Worm (Caenorhabditis elegans) whole organism, L3 larva: ENCODE measurements around the gene ugt-11.
A peak's percentile ranks its signal among the peaks of the same experiment; 100 is the strongest.

ENCODE experiments used
- ZK546.5 ChIP-seq: sonication (generic microtip); optimal IDR thresholded peaks from 2 replicates; lab custom pipeline; 2017; ENCODE audit warnings: missing biosample characterization, missing genetic modification characterization
- aly-2 ChIP-seq: fragments of 150-350 bp; optimal IDR thresholded peaks from 2 replicates; lab custom pipeline; 2014; ENCODE audit warnings: missing biosample characterization, missing genetic modification characterization
- ama-1 ChIP-seq: fragments of 150-350 bp; optimal IDR thresholded peaks from 2 replicates; lab custom pipeline; 2018
- ceh-28 ChIP-seq: fragments of 150-350 bp; optimal IDR thresholded peaks from 2 replicates; lab custom pipeline; 2014; ENCODE audit warnings: missing biosample characterization, missing genetic modification reagents, missing genetic modification characterization
- ceh-82 ChIP-seq: fragments of 150-350 bp; optimal IDR thresholded peaks from 2 replicates; lab custom pipeline; 2014; ENCODE audit warnings: missing biosample characterization, missing genetic modification characterization
- egl-5 ChIP-seq: fragments of 150-350 bp; optimal IDR thresholded peaks from 2 replicates; lab custom pipeline; 2017; ENCODE audit warnings: missing biosample characterization, missing genetic modification reagents, missing genetic modification characterization, inconsistent platforms
- elt-1 ChIP-seq: fragments of 150-350 bp; optimal IDR thresholded peaks from 2 replicates; lab custom pipeline; 2014; ENCODE audit warnings: missing biosample characterization, missing genetic modification characterization
- elt-2 ChIP-seq: sonication (generic microtip); optimal IDR thresholded peaks from 2 replicates; lab custom pipeline; 2016; ENCODE audit warnings: missing genetic modification reagents, mild to moderate bottlenecking, missing genetic modification characterization, missing compliant biosample characterization
- elt-3 ChIP-seq, 3 experiments: fragments of 150-350 bp in 1 of 3; sonication (generic microtip) in 2 of 3; optimal IDR thresholded peaks; 2 replicates in 2 of 3; 4 replicates in 1 of 3; lab custom pipeline; 2014 to 2017; ENCODE audit warnings: missing biosample characterization in 3 of 3, missing genetic modification characterization in 3 of 3
- eor-1 ChIP-seq, 2 experiments: fragments of 150-350 bp; optimal IDR thresholded peaks; 2 replicates each; lab custom pipeline; 2014 to 2018; ENCODE audit warnings: missing biosample characterization in 2 of 2, missing genetic modification characterization in 2 of 2
- fos-1 ChIP-seq: fragments of 150-350 bp; optimal IDR thresholded peaks from 2 replicates; lab custom pipeline; 2014; ENCODE audit warnings: missing biosample characterization, missing genetic modification characterization
- hmg-11 ChIP-seq: sonication (generic microtip); optimal IDR thresholded peaks from 2 replicates; lab custom pipeline; 2016; ENCODE audit warnings: missing genetic modification characterization, missing compliant biosample characterization
- jun-1 ChIP-seq: fragments of 150-350 bp; optimal IDR thresholded peaks from 2 replicates; lab custom pipeline; 2014; ENCODE audit warnings: missing biosample characterization, missing genetic modification reagents, missing genetic modification characterization
- mdl-1 ChIP-seq: fragments of 150-350 bp; optimal IDR thresholded peaks from 2 replicates; lab custom pipeline; 2014; ENCODE audit warnings: missing biosample characterization, missing genetic modification characterization
- nfya-1 ChIP-seq: sonication (generic microtip); optimal IDR thresholded peaks from 2 replicates; lab custom pipeline; 2017; ENCODE audit warnings: missing genetic modification characterization, mild to moderate bottlenecking, missing compliant biosample characterization, antibody characterized with exemption, moderate library complexity; ENCODE audit not compliant: insufficient read depth
- nhr-11 ChIP-seq: fragments of 150-350 bp; optimal IDR thresholded peaks from 2 replicates; lab custom pipeline; 2014; ENCODE audit warnings: missing biosample characterization, missing genetic modification characterization
- nhr-23 ChIP-seq: fragments of 150-350 bp; optimal IDR thresholded peaks from 2 replicates; lab custom pipeline; 2014; ENCODE audit warnings: missing biosample characterization, missing genetic modification reagents, missing genetic modification characterization
- nhr-25 ChIP-seq: sonication (generic microtip); optimal IDR thresholded peaks from 2 replicates; lab custom pipeline; 2017; ENCODE audit warnings: missing biosample characterization, missing genetic modification characterization
- nhr-28 ChIP-seq: fragments of 150-350 bp; optimal IDR thresholded peaks from 2 replicates; lab custom pipeline; 2014; ENCODE audit warnings: missing biosample characterization, missing genetic modification characterization
- nhr-43 ChIP-seq: sonication (generic microtip); optimal IDR thresholded peaks from 2 replicates; lab custom pipeline; 2016; ENCODE audit warnings: mild to moderate bottlenecking, missing genetic modification characterization, missing compliant biosample characterization; ENCODE audit not compliant: poor library complexity, severe bottlenecking
- nhr-76 ChIP-seq: fragments of 150-350 bp; sonication (generic microtip); optimal IDR thresholded peaks from 5 replicates; lab custom pipeline; 2014; ENCODE audit warnings: missing biosample characterization, missing genetic modification characterization
- nhr-77 ChIP-seq: fragments of 150-350 bp; optimal IDR thresholded peaks from 2 replicates; lab custom pipeline; 2014; ENCODE audit warnings: missing biosample characterization, missing genetic modification characterization
- pha-4 ChIP-seq: fragments of 150-350 bp; optimal IDR thresholded peaks from 2 replicates; lab custom pipeline; 2014; ENCODE audit warnings: missing biosample characterization, missing genetic modification reagents, missing genetic modification characterization
- pqm-1 ChIP-seq: fragments of 150-350 bp; optimal IDR thresholded peaks from 2 replicates; lab custom pipeline; 2017; ENCODE audit warnings: missing biosample characterization, missing genetic modification characterization, inconsistent platforms
- snpc-4 ChIP-seq: fragments of 150-350 bp; optimal IDR thresholded peaks from 2 replicates; lab custom pipeline; 2014; ENCODE audit warnings: missing biosample characterization, missing genetic modification characterization
- unc-39 ChIP-seq: sonication (generic microtip); optimal IDR thresholded peaks from 4 replicates; lab custom pipeline; 2017; ENCODE audit warnings: missing biosample characterization, missing genetic modification characterization
- zag-1 ChIP-seq: fragments of 150-350 bp; optimal IDR thresholded peaks from 2 replicates; lab custom pipeline; 2014; ENCODE audit warnings: missing biosample characterization, missing genetic modification characterization
- ztf-11 ChIP-seq: fragments of 150-350 bp; optimal IDR thresholded peaks from 2 replicates; lab custom pipeline; 2014; ENCODE audit warnings: missing biosample characterization, missing genetic modification characterization
- ztf-4 ChIP-seq: fragments of 150-350 bp; optimal IDR thresholded peaks from 2 replicates; lab custom pipeline; 2014; ENCODE audit warnings: missing biosample characterization, missing genetic modification characterization

Gene ugt-11

ce11 chrV:4894971-4895370 lies at the start of gene ugt-11:
Gene ugt-11, minus strand, starts transcription at chrV:4895071.
- TF ChIP-seq mdl-1 (no peak), nfya-1 (no peak), fos-1 (no peak), nhr-43 (tag; lab: Kevin White, UChicago) (no peak), ZK546.5 (tag; lab: Kevin White, UChicago) (no peak), hmg-11 (tag; lab: Kevin White, UChicago) (no peak), nhr-23 (tag; lab: Kevin White, UChicago) (no peak)

- TF ChIP-seq pqm-1 (tag; lab: Kevin White, UChicago) (no peak), jun-1 (no peak), nhr-77 (tag; lab: Kevin White, UChicago) (no peak), snpc-4 (tag; lab: Kevin White, UChicago) (no peak), nhr-25 (tag; lab: Kevin White, UChicago) (no peak), ceh-28 (no peak), pha-4 (no peak)
Observed at ce11 chrV:4944219-4944618, 49.3 kb upstream of the ugt-11 start, which contains the start of gene str-211. Gene str-211, minus strand, starts transcription at chrV:4944319.

ce11 chrV:4937337-4937736 lies 42.5 kb upstream of the ugt-11 start:
- TF ChIP-seq nhr-77 (tag; lab: Kevin White, UChicago), result no peak
- no peak for TF ChIP-seq nhr-23 (tag; lab: Kevin White, UChicago)
- TF ChIP-seq nhr-28 (tag; lab: Kevin White, UChicago), result no peak
- no peak for TF ChIP-seq elt-3 (tag; optimal IDR thresholded peaks at IDR 0.05; lab: Kevin White, UChicago)
- TF ChIP-seq nhr-25 (tag; lab: Kevin White, UChicago), result no peak

DNA sequence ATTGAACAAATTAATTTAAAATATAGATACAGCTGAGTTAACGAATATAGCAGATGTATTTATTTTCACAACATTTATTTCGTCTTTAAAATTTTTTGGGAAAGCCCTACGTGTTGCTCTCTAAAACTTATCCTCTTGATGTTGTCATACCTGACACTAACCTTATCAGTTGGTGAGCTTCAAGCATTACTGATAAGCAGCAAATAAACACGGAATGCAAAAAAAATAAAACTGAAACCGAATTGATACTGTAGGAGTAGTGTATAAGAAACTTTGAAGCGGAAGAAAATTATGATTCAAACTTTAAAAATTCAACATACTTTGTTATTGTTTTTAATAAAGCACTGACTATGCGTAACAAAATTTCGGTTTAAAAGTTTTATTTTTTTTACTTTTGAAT lies 40.2 kb upstream of the ugt-11 start:
- peak; percentile 51 for TF ChIP-seq pqm-1 (tag; lab: Kevin White, UChicago)
- TF ChIP-seq ZK546.5 (tag; lab: Kevin White, UChicago), result no peak
- TF ChIP-seq elt-2, result peak; percentile 37
- TF ChIP-seq nhr-23 (tag; lab: Kevin White, UChicago), result no peak
- no peak for TF ChIP-seq zag-1 (tag; lab: Kevin White, UChicago)

DNA sequence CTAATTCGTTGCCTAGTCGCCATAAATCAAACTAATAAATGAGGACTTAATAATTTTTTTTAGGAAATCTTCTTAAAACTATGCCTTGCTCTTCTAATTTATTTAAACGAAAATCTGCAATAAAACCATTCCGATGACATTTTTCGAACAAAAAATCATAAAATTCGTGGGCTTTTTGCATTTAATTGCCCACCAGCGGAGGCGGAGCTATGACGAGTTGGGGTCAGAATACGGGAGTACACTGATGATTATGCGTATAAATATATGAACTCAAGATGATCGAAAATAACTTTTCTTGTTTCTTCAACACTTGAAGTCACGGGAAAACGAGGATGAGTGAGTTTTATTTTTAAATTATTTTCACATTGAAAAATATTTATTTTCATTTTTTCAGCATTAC lies 39.5 kb upstream of the ugt-11 start, which contains the start of gene catp-2:
Gene catp-2 (plus strand): TSS at position 301 of the 400 bp plus-strand sequence.
- TF ChIP-seq ama-1, result no peak
- no peak for TF ChIP-seq ztf-4 (tag; lab: Kevin White, UChicago)
- no peak for TF ChIP-seq fos-1
- no peak for TF ChIP-seq ceh-82 (tag; lab: Kevin White, UChicago)
- TF ChIP-seq elt-3 (tag; optimal IDR thresholded peaks at IDR 0.05; lab: Kevin White, UChicago), result no peak
- no peak for TF ChIP-seq mdl-1
- no peak for TF ChIP-seq nhr-25 (tag; lab: Kevin White, UChicago)
- no peak for TF ChIP-seq unc-39 (tag; lab: Kevin White, UChicago)
- no peak for TF ChIP-seq nhr-43 (tag; lab: Kevin White, UChicago)
- no peak for TF ChIP-seq ztf-11 (tag; lab: Kevin White, UChicago)
- TF ChIP-seq aly-2 (tag; lab: Kevin White, UChicago), result no peak
- no peak for TF ChIP-seq egl-5 (tag; lab: Kevin White, UChicago)
- TF ChIP-seq nhr-23 (tag; lab: Kevin White, UChicago), result no peak
- no peak for TF ChIP-seq nhr-11 (tag; lab: Kevin White, UChicago)
- TF ChIP-seq pqm-1 (tag; lab: Kevin White, UChicago), result no peak
- no peak for TF ChIP-seq zag-1 (tag; lab: Kevin White, UChicago)
- no peak for TF ChIP-seq eor-1 (tag; optimal IDR thresholded peaks at IDR 0.05; lab: Kevin White, UChicago)
- TF ChIP-seq snpc-4 (tag; lab: Kevin White, UChicago), result no peak

- TF ChIP-seq nhr-25 (tag; lab: Kevin White, UChicago), result no peak
Observed at ce11 chrV:4933268-4933667, 38.4 kb upstream of the ugt-11 start.

DNA sequence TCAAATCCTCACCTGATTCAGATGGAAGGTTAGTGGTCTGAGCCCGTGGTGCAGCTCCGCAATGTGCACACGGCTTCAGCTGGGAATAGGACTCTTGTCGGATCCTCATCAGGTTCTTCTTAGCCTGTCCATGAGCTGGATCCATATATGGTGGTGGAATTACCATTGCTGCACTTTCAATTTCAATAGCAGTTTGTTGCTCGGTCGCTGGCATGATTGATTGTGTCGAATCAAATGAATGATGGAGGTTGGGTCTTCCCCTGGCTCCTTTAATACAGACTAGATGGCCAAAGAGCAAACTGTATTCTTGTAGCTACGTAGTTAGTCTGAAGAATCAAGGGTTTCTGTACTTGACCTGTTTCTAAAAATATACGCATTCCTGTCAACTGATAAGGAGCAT lies 37.9 kb upstream of the ugt-11 start, which contains the start of gene C02E7.10:
Gene C02E7.10 (minus strand): TSS at position 232 of the 400 bp plus-strand sequence.
- TF ChIP-seq elt-1 (tag; lab: Kevin White, UChicago) (no peak), eor-1 (tag; optimal IDR thresholded peaks at IDR 0.05; lab: Kevin White, UChicago) (no peak), mdl-1 (no peak), nhr-28 (tag; lab: Kevin White, UChicago) (no peak), elt-2 (no peak), nhr-76 (tag; lab: Kevin White, UChicago) (no peak), elt-3 (tag; optimal IDR thresholded peaks at IDR 0.05; lab: Kevin White, UChicago) (no peak)
- TF ChIP-seq, all 47 proteins: peak for 0
